Fruit fly (Drosophila melanogaster) whole organism, adult: ENCODE measurements around the gene msl-1.

Experiments
- CG11617 ChIP-seq: fragments of 200-800 bp; sonication (Bioruptor generic); optimal IDR thresholded peaks from 2 replicates; lab custom pipeline; 2017; ENCODE audit warnings: mild to moderate bottlenecking, missing biosample characterization, missing genetic modification reagents, missing genetic modification characterization
- CG12768 ChIP-seq: fragments of 200-800 bp; sonication (Bioruptor generic); optimal IDR thresholded peaks from 2 replicates; lab custom pipeline; 2017; ENCODE audit warnings: missing biosample characterization, missing genetic modification characterization, mild to moderate bottlenecking, moderate library complexity, missing genetic modification reagents
- CG14711 ChIP-seq: fragments of 200-800 bp; sonication (Bioruptor generic); optimal IDR thresholded peaks from 2 replicates; lab custom pipeline; 2018; ENCODE audit warnings: missing biosample characterization, mild to moderate bottlenecking, missing genetic modification characterization, moderate library complexity
- CG1620 ChIP-seq: fragments of 200-800 bp; sonication (Bioruptor generic); optimal IDR thresholded peaks from 2 replicates; lab custom pipeline; 2016; ENCODE audit warnings: missing biosample characterization, missing genetic modification characterization
- CG33017 ChIP-seq: fragments of 200-800 bp; sonication (Bioruptor generic); optimal IDR thresholded peaks from 2 replicates; lab custom pipeline; 2018; ENCODE audit warnings: missing biosample characterization, mild to moderate bottlenecking, missing genetic modification characterization, moderate library complexity
- CG5204 ChIP-seq: fragments of 200-800 bp; sonication (Bioruptor generic); optimal IDR thresholded peaks from 2 replicates; lab custom pipeline; 2016; ENCODE audit warnings: missing biosample characterization, missing genetic modification characterization
- CG7045 ChIP-seq: fragments of 200-800 bp; sonication (Bioruptor generic); optimal IDR thresholded peaks from 2 replicates; lab custom pipeline; 2017; ENCODE audit warnings: missing biosample characterization, mild to moderate bottlenecking, missing genetic modification characterization
- CG7101 ChIP-seq: fragments of 200-800 bp; sonication (Bioruptor generic); optimal IDR thresholded peaks from 2 replicates; lab custom pipeline; 2018; ENCODE audit warnings: missing biosample characterization, mild to moderate bottlenecking, missing genetic modification characterization, moderate library complexity
- Clk ChIP-seq: fragments of 200-800 bp; sonication (Bioruptor generic); optimal IDR thresholded peaks from 2 replicates; lab custom pipeline; 2017; ENCODE audit warnings: missing biosample characterization, missing genetic modification characterization
- Crg-1 ChIP-seq: fragments of 200-800 bp; sonication (Bioruptor generic); optimal IDR thresholded peaks from 2 replicates; lab custom pipeline; 2016; ENCODE audit warnings: missing biosample characterization, missing genetic modification characterization
- Hr96 ChIP-seq: fragments of 200-800 bp; sonication (Bioruptor generic); optimal IDR thresholded peaks from 2 replicates; lab custom pipeline; 2016; ENCODE audit warnings: missing biosample characterization, missing genetic modification characterization
- Mnt ChIP-seq: fragments of 200-800 bp; sonication (Bioruptor generic); optimal IDR thresholded peaks from 2 replicates; lab custom pipeline; 2016; ENCODE audit warnings: missing biosample characterization, mild to moderate bottlenecking, missing genetic modification characterization
- bab1 ChIP-seq: fragments of 200-800 bp; sonication (Bioruptor generic); optimal IDR thresholded peaks from 3 replicates; lab custom pipeline; 2019; ENCODE audit warnings: missing biosample characterization, mild to moderate bottlenecking, missing genetic modification characterization, moderate library complexity
- cic ChIP-seq: fragments of 200-800 bp; sonication (Bioruptor generic); optimal IDR thresholded peaks from 2 replicates; lab custom pipeline; 2017; ENCODE audit warnings: missing biosample characterization, mild to moderate bottlenecking, missing genetic modification characterization, moderate library complexity
- cnc ChIP-seq, 2 experiments: fragments of >200 bp; optimal IDR thresholded peaks; 2 replicates each; lab custom pipeline; 2017
- kay ChIP-seq: fragments of 200-800 bp; sonication (Bioruptor generic); peaks from one replicate; lab custom pipeline; 2016; ENCODE audit warnings: missing biosample characterization, missing genetic modification characterization, borderline replicate concordance
- ovo ChIP-seq: fragments of 200-800 bp; sonication (Bioruptor generic); optimal IDR thresholded peaks from 2 replicates; lab custom pipeline; 2016; ENCODE audit warnings: missing biosample characterization, missing genetic modification characterization
- pad ChIP-seq: fragments of 200-800 bp; sonication (Bioruptor generic); optimal IDR thresholded peaks from 3 replicates; lab custom pipeline; 2017; ENCODE audit warnings: missing biosample characterization, missing genetic modification characterization, mild to moderate bottlenecking, moderate library complexity, missing genetic modification reagents
- tj ChIP-seq: fragments of 200-800 bp; sonication (Bioruptor generic); optimal IDR thresholded peaks from 3 replicates; lab custom pipeline; 2017; ENCODE audit warnings: missing biosample characterization, mild to moderate bottlenecking, missing genetic modification characterization, moderate library complexity
- toe ChIP-seq: fragments of 200-800 bp; sonication (Bioruptor generic); optimal IDR thresholded peaks from 2 replicates; lab custom pipeline; 2016; ENCODE audit warnings: missing biosample characterization, missing genetic modification characterization

The msl-1 gene

dm6 chr2L:18707844-18708238, 19.2 kb upstream of the msl-1 start:
- TF ChIP-seq CG12768 (GFP tag; lab: Kevin White, UChicago) (no peak), cic (GFP tag; lab: Kevin White, UChicago) (peak; percentile 17), cnc (optimal IDR thresholded peaks at IDR 0.05; lab: Kevin White, UChicago) (no peak)

- peak; percentile 94 for TF ChIP-seq Mnt (GFP tag; lab: Kevin White, UChicago)
- peak; percentile 88 for TF ChIP-seq CG11617
- TF ChIP-seq cnc (optimal IDR thresholded peaks at IDR 0.05; lab: Kevin White, UChicago) = no peak
- peak; percentile 78 for TF ChIP-seq CG12768 (GFP tag; lab: Kevin White, UChicago)
- TF ChIP-seq CG7045 (GFP tag; lab: Kevin White, UChicago) = peak; percentile 72
- TF ChIP-seq bab1 (GFP tag; lab: Kevin White, UChicago) = peak; percentile 82
- TF ChIP-seq ovo = peak; percentile 75
- TF ChIP-seq CG1620 (GFP tag; lab: Kevin White, UChicago) = peak; percentile 94
- peak; percentile 91 for TF ChIP-seq toe
- peak; percentile 94 for TF ChIP-seq CG7101 (tag; lab: Kevin White, UChicago)
- peak; percentile 84 for TF ChIP-seq Clk
- TF ChIP-seq CG33017 (tag; lab: Kevin White, UChicago) = peak; percentile 89
- TF ChIP-seq CG5204 (GFP tag; lab: Kevin White, UChicago) = no peak
- peak; percentile 30 for TF ChIP-seq cic (GFP tag; lab: Kevin White, UChicago)
- no peak for TF ChIP-seq kay (GFP tag; lab: Kevin White, UChicago)
- peak; percentile 63 for TF ChIP-seq pad
- TF ChIP-seq tj (GFP tag; lab: Kevin White, UChicago) = peak; percentile 82
- TF ChIP-seq Hr96 (GFP tag; lab: Kevin White, UChicago) = no peak
- peak; percentile 93 for TF ChIP-seq Crg-1 (GFP tag; lab: Kevin White, UChicago)
- TF ChIP-seq CG14711 (tag; lab: Kevin White, UChicago) = peak; percentile 71
These were observed 17.0 kb upstream of the msl-1 start, which contains the start of gene Jwa for dm6 chr2L:18705617-18706046. Gene Jwa (minus strand): TSS chr2L:18705703.

dm6 chr2L:18702721-18703488, 14.3 kb upstream of the msl-1 start, which contains the start of the genes CG10376 and CG10343:
Gene CG10376 (minus strand): TSS chr2L:18703105.
Gene CG10343 (plus strand): TSS chr2L:18703473.
- TF ChIP-seq CG14711 (tag; lab: Kevin White, UChicago) = peak; percentile 76
- TF ChIP-seq CG7101 (tag; lab: Kevin White, UChicago) = peak; percentile 91
- TF ChIP-seq kay (GFP tag; lab: Kevin White, UChicago) = no peak
- peak; percentile 84 for TF ChIP-seq CG12768 (GFP tag; lab: Kevin White, UChicago)
- TF ChIP-seq Clk = peak; percentile 61
- TF ChIP-seq toe = no peak
- TF ChIP-seq CG11617 = peak; percentile 89
- peak; percentile 89 for TF ChIP-seq CG7045 (GFP tag; lab: Kevin White, UChicago)
- peak; percentile 48 for TF ChIP-seq cic (GFP tag; lab: Kevin White, UChicago)
- peak; percentile 74 for TF ChIP-seq pad
- peak; percentile 85 for TF ChIP-seq CG33017 (tag; lab: Kevin White, UChicago)
- TF ChIP-seq CG5204 (GFP tag; lab: Kevin White, UChicago) = no peak
- peak; percentile 83 for TF ChIP-seq bab1 (GFP tag; lab: Kevin White, UChicago)
- no peak for TF ChIP-seq cnc (optimal IDR thresholded peaks at IDR 0.05; lab: Kevin White, UChicago)
- TF ChIP-seq Crg-1 (GFP tag; lab: Kevin White, UChicago) = peak; percentile 70
- TF ChIP-seq tj (GFP tag; lab: Kevin White, UChicago) = peak; percentile 70
- peak; percentile 64 for TF ChIP-seq CG1620 (GFP tag; lab: Kevin White, UChicago)
- TF ChIP-seq Hr96 (GFP tag; lab: Kevin White, UChicago) = no peak
- peak; percentile 52 for TF ChIP-seq Mnt (GFP tag; lab: Kevin White, UChicago)
- peak; percentile 69 for TF ChIP-seq ovo

- TF ChIP-seq tj (GFP tag; lab: Kevin White, UChicago) (no peak), CG7045 (GFP tag; lab: Kevin White, UChicago) (no peak), pad (no peak), cnc (optimal IDR thresholded peaks at IDR 0.05; lab: Kevin White, UChicago) (no peak), Hr96 (GFP tag; lab: Kevin White, UChicago) (no peak), CG1620 (GFP tag; lab: Kevin White, UChicago) (no peak), CG7101 (tag; lab: Kevin White, UChicago) (no peak), kay (GFP tag; lab: Kevin White, UChicago) (no peak), CG33017 (tag; lab: Kevin White, UChicago) (no peak), CG5204 (GFP tag; lab: Kevin White, UChicago) (no peak), bab1 (GFP tag; lab: Kevin White, UChicago) (peak; percentile 38), toe (no peak), CG14711 (tag; lab: Kevin White, UChicago) (no peak), Mnt (GFP tag; lab: Kevin White, UChicago) (peak; percentile 99), Crg-1 (GFP tag; lab: Kevin White, UChicago) (no peak), CG12768 (GFP tag; lab: Kevin White, UChicago) (no peak), CG11617 (peak; percentile 39), Clk (no peak), cic (GFP tag; lab: Kevin White, UChicago) (no peak), ovo (no peak)
These were observed 10.0 kb upstream of the msl-1 start, which contains the start of gene CG10341 for dm6 chr2L:18698559-18699130. Gene CG10341 (plus strand): TSS chr2L:18698714.

dm6 chr2L:18695404-18695804, 6.8 kb upstream of the msl-1 start, which contains the start of the genes CG10383 and CG10338:
Gene CG10383 (minus strand): TSS chr2L:18695602.
Gene CG10338 (plus strand): TSS chr2L:18695664.
- peak; percentile 83 for TF ChIP-seq CG14711 (tag; lab: Kevin White, UChicago)
- peak; percentile 87 for TF ChIP-seq CG11617
- peak; percentile 89 for TF ChIP-seq CG7101 (tag; lab: Kevin White, UChicago)
- TF ChIP-seq Crg-1 (GFP tag; lab: Kevin White, UChicago) = peak; percentile 88
- TF ChIP-seq cic (GFP tag; lab: Kevin White, UChicago) = peak; percentile 64
- TF ChIP-seq CG33017 (tag; lab: Kevin White, UChicago) = peak; percentile 79
- TF ChIP-seq tj (GFP tag; lab: Kevin White, UChicago) = peak; percentile 55
- peak; percentile 65 for TF ChIP-seq Clk
- peak; percentile 84 for TF ChIP-seq Hr96 (GFP tag; lab: Kevin White, UChicago)
- TF ChIP-seq toe = no peak
- no peak for TF ChIP-seq CG5204 (GFP tag; lab: Kevin White, UChicago)
- TF ChIP-seq kay (GFP tag; lab: Kevin White, UChicago) = no peak
- TF ChIP-seq Mnt (GFP tag; lab: Kevin White, UChicago) = peak; percentile 85
- no peak for TF ChIP-seq cnc (optimal IDR thresholded peaks at IDR 0.05; lab: Kevin White, UChicago)
- TF ChIP-seq ovo = peak; percentile 54
- TF ChIP-seq CG7045 (GFP tag; lab: Kevin White, UChicago) = peak; percentile 69
- peak; percentile 87 for TF ChIP-seq bab1 (GFP tag; lab: Kevin White, UChicago)
- TF ChIP-seq CG1620 (GFP tag; lab: Kevin White, UChicago) = peak; percentile 87
- peak; percentile 69 for TF ChIP-seq pad
- TF ChIP-seq CG12768 (GFP tag; lab: Kevin White, UChicago) = peak; percentile 87
